Fruit fly (Drosophila melanogaster) whole organism: ENCODE results near the gene Nthl1.

Experiments
- CG8478 ChIP-seq: fragments of >200 bp; optimal IDR thresholded peaks from 2 replicates; lab custom pipeline; 2018; ENCODE audit warnings: inconsistent platforms
- Dll ChIP-seq: fragments of >200 bp; optimal IDR thresholded peaks from 2 replicates; lab custom pipeline; 2017
- EcR ChIP-seq, 2 experiments: fragments of >200 bp; optimal IDR thresholded peaks; 2 replicates each; lab custom pipeline; 2017; ENCODE audit warnings: missing biosample characterization in 2 of 2, missing genetic modification characterization in 2 of 2, missing genetic modification reagents in 2 of 2
- pan ChIP-seq: fragments of >200 bp; optimal IDR thresholded peaks from 2 replicates; lab custom pipeline; 2017

dm6 chr2L:20905025-20905424 is 22.6 kb downstream of the Nthl1 start:
- TF ChIP-seq pan: no peak
- no peak for TF ChIP-seq Dll (lab: Kevin White, UChicago)
- TF ChIP-seq CG8478: no peak
- no peak for TF ChIP-seq EcR (GFP tag; optimal IDR thresholded peaks at IDR 0.05; lab: Kevin White, UChicago)
